Worm (Caenorhabditis elegans) whole organism, L1 larva: Measurements from ENCODE around the gene M163.10.

Experiments used
- Y116A8C.19 ChIP-seq: sonication (generic microtip); optimal IDR thresholded peaks from 2 replicates; lab custom pipeline; 2016; ENCODE audit warnings: missing compliant biosample characterization, missing genetic modification characterization, borderline replicate concordance
- aha-1 ChIP-seq: fragments of 150-350 bp; optimal IDR thresholded peaks from 2 replicates; lab custom pipeline; 2014; ENCODE audit warnings: missing biosample characterization, missing genetic modification characterization
- ama-1 ChIP-seq: fragments of 150-350 bp; optimal IDR thresholded peaks from 2 replicates; lab custom pipeline; 2014
- blmp-1 ChIP-seq: fragments of 150-350 bp; optimal IDR thresholded peaks from 2 replicates; lab custom pipeline; 2014; ENCODE audit warnings: missing biosample characterization, missing genetic modification characterization
- ceh-63 ChIP-seq: fragments of 200-800 bp; sonication (Bioruptor generic); optimal IDR thresholded peaks from 2 replicates; lab custom pipeline; 2018; ENCODE audit warnings: mild to moderate bottlenecking, missing genetic modification characterization, missing compliant biosample characterization
- ceh-90 ChIP-seq: sonication (generic microtip); optimal IDR thresholded peaks from 2 replicates; lab custom pipeline; 2016; ENCODE audit warnings: missing genetic modification characterization, missing compliant biosample characterization
- egl-13 ChIP-seq: sonication (generic microtip); optimal IDR thresholded peaks from 2 replicates; lab custom pipeline; 2016; ENCODE audit warnings: missing genotype, missing genetic modification reagents, missing genetic modification characterization, missing compliant biosample characterization
- elt-2 ChIP-seq: sonication (generic microtip); optimal IDR thresholded peaks from 2 replicates; lab custom pipeline; 2016; ENCODE audit warnings: missing genetic modification characterization, mild to moderate bottlenecking, inconsistent platforms, missing compliant biosample characterization, missing genetic modification reagents
- elt-3 ChIP-seq, 6 experiments: fragments of 150-350 bp in 1 of 6; sonication (generic microtip); optimal IDR thresholded peaks; 2 replicates each; lab custom pipeline; 2017 to 2018; ENCODE audit warnings: missing biosample characterization in 6 of 6, missing genetic modification characterization in 6 of 6, inconsistent platforms in 1 of 6
- ets-5 ChIP-seq: fragments of 200-800 bp; sonication (Bioruptor generic); IDR thresholded peaks from 2 replicates; pipeline ENCODE4 v1.3.6; 2022; ENCODE audit warnings: missing genetic modification characterization, missing compliant biosample characterization
- fkh-10 ChIP-seq: sonication (generic microtip); optimal IDR thresholded peaks from 2 replicates; lab custom pipeline; 2017; ENCODE audit warnings: missing biosample characterization, missing genetic modification reagents, missing genetic modification characterization
- fkh-4 ChIP-seq: sonication (generic microtip); optimal IDR thresholded peaks from 2 replicates; lab custom pipeline; 2016; ENCODE audit warnings: missing compliant biosample characterization, missing genetic modification characterization, borderline replicate concordance
- fkh-8 ChIP-seq: sonication (generic microtip); optimal IDR thresholded peaks from 2 replicates; lab custom pipeline; 2016; ENCODE audit warnings: mild to moderate bottlenecking, missing genetic modification characterization, missing compliant biosample characterization
- hlh-17 ChIP-seq: fragments of 200-800 bp; sonication (Bioruptor generic); optimal IDR thresholded peaks from 2 replicates; lab custom pipeline; 2018; ENCODE audit warnings: missing genetic modification characterization, mild to moderate bottlenecking, missing compliant biosample characterization, moderate library complexity, borderline replicate concordance
- hpl-2 ChIP-seq: fragments of 150-350 bp; optimal IDR thresholded peaks from 2 replicates; lab custom pipeline; 2014; ENCODE audit warnings: missing biosample characterization, missing genetic modification reagents, missing genetic modification characterization
- irx-1 ChIP-seq: sonication (generic microtip); optimal IDR thresholded peaks from 2 replicates; lab custom pipeline; 2016; ENCODE audit warnings: missing genetic modification characterization, missing compliant biosample characterization
- isw-1 ChIP-seq: fragments of 200-800 bp; sonication (Bioruptor generic); IDR thresholded peaks from 2 replicates; pipeline ENCODE4 v1.3.6; 2022; ENCODE audit warnings: missing genetic modification characterization, missing compliant biosample characterization
- lin-14 ChIP-seq: fragments of 200-800 bp; sonication (Bioruptor generic); optimal IDR thresholded peaks from 2 replicates; lab custom pipeline; 2018; ENCODE audit warnings: mild to moderate bottlenecking, missing genetic modification characterization, moderate library complexity, missing compliant biosample characterization
- lin-15B ChIP-seq: fragments of 150-350 bp; sonication (generic microtip); optimal IDR thresholded peaks from 3 replicates; lab custom pipeline; 2014; ENCODE audit warnings: missing biosample characterization, missing genetic modification characterization
- lin-35 ChIP-seq, 2 experiments: fragments of 150-350 bp; optimal IDR thresholded peaks; 2 replicates each; lab custom pipeline; 2014; ENCODE audit warnings: missing biosample characterization in 2 of 2, missing genetic modification characterization in 2 of 2, missing genetic modification reagents in 2 of 2
- lir-3 ChIP-seq: sonication (generic microtip); optimal IDR thresholded peaks from 2 replicates; lab custom pipeline; 2016; ENCODE audit warnings: mild to moderate bottlenecking, missing genetic modification characterization, moderate library complexity, missing compliant biosample characterization; ENCODE audit not compliant: poor library complexity
- lsy-2 ChIP-seq, 2 experiments: fragments of 150-350 bp; optimal IDR thresholded peaks; 2 replicates each; lab custom pipeline; 2014; ENCODE audit warnings: missing biosample characterization in 2 of 2, missing genetic modification characterization in 2 of 2
- mab-9 ChIP-seq: fragments of 200-800 bp; sonication (Bioruptor generic); IDR thresholded peaks from 2 replicates; pipeline ENCODE4 v1.3.6; 2022; ENCODE audit warnings: missing genetic modification reagents, missing genetic modification characterization, missing compliant biosample characterization
- mep-1 ChIP-seq: fragments of 150-350 bp; optimal IDR thresholded peaks from 2 replicates; lab custom pipeline; 2014; ENCODE audit warnings: missing biosample characterization, missing genetic modification characterization
- nhr-11 ChIP-seq: fragments of 150-350 bp; optimal IDR thresholded peaks from 2 replicates; lab custom pipeline; 2014; ENCODE audit warnings: missing biosample characterization, missing genetic modification characterization
- nhr-28 ChIP-seq: fragments of 150-350 bp; optimal IDR thresholded peaks from 2 replicates; lab custom pipeline; 2014; ENCODE audit warnings: missing biosample characterization, missing genetic modification characterization
- nhr-47 ChIP-seq: sonication (generic microtip); optimal IDR thresholded peaks from 2 replicates; lab custom pipeline; 2016; ENCODE audit warnings: mild to moderate bottlenecking, missing genetic modification characterization, moderate library complexity, missing compliant biosample characterization
- nhr-71 ChIP-seq: sonication (generic microtip); optimal IDR thresholded peaks from 2 replicates; lab custom pipeline; 2016; ENCODE audit warnings: mild to moderate bottlenecking, missing genetic modification characterization, moderate library complexity, missing compliant biosample characterization
- nhr-76 ChIP-seq: sonication (generic microtip); optimal IDR thresholded peaks from 2 replicates; lab custom pipeline; 2017; ENCODE audit warnings: missing biosample characterization, missing genetic modification characterization
- nhr-77 ChIP-seq: fragments of 150-350 bp; optimal IDR thresholded peaks from 2 replicates; lab custom pipeline; 2014; ENCODE audit warnings: missing biosample characterization, missing genetic modification characterization
- nhr-84 ChIP-seq: sonication (generic microtip); optimal IDR thresholded peaks from 2 replicates; lab custom pipeline; 2017; ENCODE audit warnings: missing biosample characterization, missing genetic modification characterization
- pag-3 ChIP-seq: sonication (generic microtip); optimal IDR thresholded peaks from 2 replicates; lab custom pipeline; 2017; ENCODE audit warnings: missing genetic modification characterization, mild to moderate bottlenecking, missing compliant biosample characterization, antibody characterized with exemption, borderline replicate concordance; ENCODE audit not compliant: insufficient read depth
- pax-3 ChIP-seq: fragments of 200-800 bp; sonication (Bioruptor generic); optimal IDR thresholded peaks from 2 replicates; lab custom pipeline; 2018; ENCODE audit warnings: mild to moderate bottlenecking, missing genetic modification characterization, moderate library complexity, missing compliant biosample characterization
- pqm-1 ChIP-seq: sonication (generic microtip); optimal IDR thresholded peaks from 3 replicates; lab custom pipeline; 2017; ENCODE audit warnings: missing biosample characterization, missing genetic modification characterization
- rnt-1 ChIP-seq: sonication (generic microtip); optimal IDR thresholded peaks from 2 replicates; lab custom pipeline; 2016; ENCODE audit warnings: mild to moderate bottlenecking, missing genetic modification characterization, moderate library complexity, missing compliant biosample characterization
- skn-1 ChIP-seq: fragments of 150-350 bp; optimal IDR thresholded peaks from 2 replicates; lab custom pipeline; 2014; ENCODE audit warnings: missing biosample characterization, missing genetic modification characterization
- snu-23 ChIP-seq: sonication (generic microtip); optimal IDR thresholded peaks from 2 replicates; lab custom pipeline; 2016; ENCODE audit warnings: missing genetic modification characterization, missing compliant biosample characterization
- sox-4 ChIP-seq: sonication (generic microtip); optimal IDR thresholded peaks from 2 replicates; lab custom pipeline; 2016; ENCODE audit warnings: missing genetic modification characterization, missing compliant biosample characterization
- swsn-7 ChIP-seq: sonication (generic microtip); optimal IDR thresholded peaks from 2 replicates; lab custom pipeline; 2016; ENCODE audit warnings: missing genetic modification characterization, missing compliant biosample characterization
- tbx-2 ChIP-seq: sonication (generic microtip); optimal IDR thresholded peaks from 2 replicates; lab custom pipeline; 2016; ENCODE audit warnings: missing genetic modification characterization, missing compliant biosample characterization
- unc-130 ChIP-seq: fragments of 150-350 bp; optimal IDR thresholded peaks from 2 replicates; lab custom pipeline; 2017; ENCODE audit warnings: missing biosample characterization, missing genetic modification characterization, inconsistent platforms
- unc-86 ChIP-seq: sonication (generic microtip); optimal IDR thresholded peaks from 2 replicates; lab custom pipeline; 2016; ENCODE audit warnings: missing genetic modification characterization, missing compliant biosample characterization
- ztf-11 ChIP-seq, 2 experiments: sonication (generic microtip); optimal IDR thresholded peaks; 2 replicates each; lab custom pipeline; 2016 to 2017; ENCODE audit warnings: missing genetic modification characterization in 2 of 2, missing biosample characterization in 1 of 2, missing compliant biosample characterization in 1 of 2
- ztf-4 ChIP-seq: fragments of 150-350 bp; optimal IDR thresholded peaks from 2 replicates; lab custom pipeline; 2014; ENCODE audit warnings: missing biosample characterization, missing genetic modification characterization

Gene M163.10

ce11 chrX:14513462-14513861 is 42.7 kb downstream of the M163.10 start (continued):
- TF ChIP-seq pqm-1 (tag; lab: Kevin White, UChicago), result no peak
- no peak for TF ChIP-seq mab-9
- TF ChIP-seq elt-3 (tag; optimal IDR thresholded peaks at IDR 0.05; lab: Kevin White, UChicago), result no peak
- no peak for TF ChIP-seq Y116A8C.19 (tag; lab: Kevin White, UChicago)
- TF ChIP-seq rnt-1 (tag; lab: Kevin White, UChicago), result peak; percentile 26
- peak; percentile 45 for TF ChIP-seq snu-23 (GFP tag; lab: Kevin White, UChicago)
- no peak for TF ChIP-seq ceh-63
- TF ChIP-seq hlh-17 (GFP tag; lab: Kevin White, UChicago), result no peak
- no peak for TF ChIP-seq nhr-28 (tag; lab: Kevin White, UChicago)
- TF ChIP-seq blmp-1 (tag; lab: Kevin White, UChicago), result peak; percentile 4
- TF ChIP-seq nhr-11 (tag; lab: Kevin White, UChicago), result no peak
- TF ChIP-seq hpl-2, result no peak
- TF ChIP-seq pax-3 (tag; lab: Kevin White, UChicago), result no peak
- TF ChIP-seq ztf-4 (tag; lab: Kevin White, UChicago), result no peak
- TF ChIP-seq lir-3 (tag; lab: Kevin White, UChicago), result no peak
- TF ChIP-seq egl-13 (tag; lab: Kevin White, UChicago), result no peak
- no peak for TF ChIP-seq ceh-90 (tag; lab: Kevin White, UChicago)
- TF ChIP-seq lin-15B (tag; lab: Kevin White, UChicago), result no peak
- no peak for TF ChIP-seq unc-86 (tag; lab: Kevin White, UChicago)
- no peak for TF ChIP-seq tbx-2 (tag; lab: Kevin White, UChicago)
- TF ChIP-seq ets-5 (GFP tag; lab: Robert Waterston, UW), result no peak
- no peak for TF ChIP-seq nhr-77 (tag; lab: Kevin White, UChicago)
- TF ChIP-seq nhr-76, result no peak
- peak; percentile 45 for TF ChIP-seq nhr-71 (tag; lab: Kevin White, UChicago)
- TF ChIP-seq nhr-84, result no peak
- TF ChIP-seq lsy-2 (tag; optimal IDR thresholded peaks at IDR 0.05; lab: Kevin White, UChicago), result peak; percentile 45 to 46
- TF ChIP-seq fkh-8, result no peak
- no peak for TF ChIP-seq elt-2 (tag; lab: Kevin White, UChicago)
- TF ChIP-seq irx-1, result peak; percentile 16
- no peak for TF ChIP-seq fkh-10 (GFP tag; lab: Kevin White, UChicago)
- TF ChIP-seq swsn-7 (tag; lab: Kevin White, UChicago), result peak; percentile 48
- no peak for TF ChIP-seq unc-130 (tag; lab: Kevin White, UChicago)
- no peak for TF ChIP-seq isw-1 (GFP tag; lab: Robert Waterston, UW)
- TF ChIP-seq nhr-47 (tag; lab: Kevin White, UChicago), result peak; percentile 44
- TF ChIP-seq lin-14 (GFP tag; lab: Kevin White, UChicago), result peak; percentile 49
- peak; percentile 2 to 14 for TF ChIP-seq lin-35 (GFP tag; optimal IDR thresholded peaks at IDR 0.05; lab: Kevin White, UChicago)
- no peak for TF ChIP-seq pag-3 (tag; lab: Kevin White, UChicago)
- peak in 1 of 2 experiments; percentile 13 for TF ChIP-seq ztf-11 (tag; optimal IDR thresholded peaks at IDR 0.05; lab: Kevin White, UChicago)
- TF ChIP-seq ama-1 (lab: Kevin White, UChicago), result no peak
- no peak for TF ChIP-seq fkh-4
- no peak for TF ChIP-seq skn-1 (tag; lab: Kevin White, UChicago)
- peak; percentile 54 for TF ChIP-seq mep-1 (tag; lab: Kevin White, UChicago)
- no peak for TF ChIP-seq sox-4 (tag; lab: Kevin White, UChicago)
- TF ChIP-seq, all 84 proteins: peak for 24

ce11 chrX:14515028-14515427 is 44.2 kb downstream of the M163.10 start, which contains the start of gene gcsh-1:
gcsh-1 (minus strand) TSS chrX:14515073.
- TF ChIP-seq elt-2 (tag; lab: Kevin White, UChicago) (peak; percentile 50), aha-1 (tag; lab: Kevin White, UChicago) (no peak)
